Fruit fly (Drosophila melanogaster): ENCODE results near the gene Mulk.

Gene Mulk

DNA sequence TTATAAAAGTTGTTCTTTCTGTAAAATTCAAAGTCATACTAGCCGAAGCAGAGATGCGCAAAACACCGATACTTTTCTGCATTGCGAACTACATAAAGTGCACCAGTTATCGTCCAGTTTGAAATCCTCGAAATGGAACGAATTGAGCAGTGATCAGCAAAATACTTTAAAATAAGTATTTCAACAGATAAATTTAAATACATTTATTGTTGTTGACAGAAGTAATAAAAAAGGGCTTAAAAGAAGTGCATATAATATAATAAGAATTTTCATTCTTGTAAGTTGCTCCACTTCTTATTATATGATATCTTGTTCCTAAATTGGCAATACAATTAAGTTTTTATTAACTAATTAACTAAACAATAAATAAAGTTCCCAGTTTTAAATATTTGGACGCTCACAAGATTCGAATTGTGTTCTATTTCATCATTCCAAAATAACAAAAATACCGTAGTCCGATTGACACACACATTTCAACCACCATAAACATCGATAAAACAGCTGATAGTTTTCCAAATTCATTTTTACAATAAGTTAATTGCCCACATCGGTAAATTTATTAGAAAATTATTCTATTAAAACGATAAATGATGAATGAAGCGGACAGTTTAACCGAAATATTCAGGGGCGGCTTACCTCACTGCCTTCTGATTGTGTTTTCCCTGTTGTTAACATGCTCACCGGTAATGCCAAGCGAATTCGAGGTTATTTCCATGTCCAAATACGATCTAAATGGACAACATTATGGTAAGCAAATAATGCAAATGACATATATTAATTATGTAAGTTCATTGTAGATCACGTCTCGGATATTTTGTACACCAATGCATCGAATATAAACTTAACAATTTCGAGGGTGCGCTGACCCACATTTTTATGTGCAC is 44.7 kb downstream of the Mulk start, which contains the start of the genes Usp14 and CG4972 (continued):
- TF ChIP-seq trem (tag; optimal IDR thresholded peaks at IDR 0.05) = peak; percentile 32
- TF ChIP-seq CG30020 (tag; optimal IDR thresholded peaks at IDR 0.05) = peak; percentile 99
- no peak for TF ChIP-seq CG8359 (GFP tag; optimal IDR thresholded peaks at IDR 0.05; ENCODE audit: borderline replicate concordance)
- TF ChIP-seq CG6654 (GFP tag; optimal IDR thresholded peaks at IDR 0.05) = no peak
- TF ChIP-seq CG18262 (tag; optimal IDR thresholded peaks at IDR 0.05) = peak; percentile 48
- no peak for TF ChIP-seq crc (GFP tag; optimal IDR thresholded peaks at IDR 0.05)
- TF ChIP-seq gcm2 (GFP tag; optimal IDR thresholded peaks at IDR 0.05) = no peak
- TF ChIP-seq Nf-YC (tag; optimal IDR thresholded peaks at IDR 0.05) = no peak
- TF ChIP-seq kah (GFP tag; optimal IDR thresholded peaks at IDR 0.05) = no peak
- TF ChIP-seq PHDP (tag; optimal IDR thresholded peaks at IDR 0.05) = no peak
- no peak for TF ChIP-seq wor (GFP tag; IDR thresholded peaks at IDR 0.05)
- TF ChIP-seq CG7987 (GFP tag; optimal IDR thresholded peaks at IDR 0.05) = no peak
- TF ChIP-seq CG12659 (GFP tag; optimal IDR thresholded peaks at IDR 0.05) = peak; percentile 41
- TF ChIP-seq CG8290 (GFP tag; optimal IDR thresholded peaks at IDR 0.05) = peak; percentile 6
- no peak for TF ChIP-seq CG8290 (tag; optimal IDR thresholded peaks at IDR 0.05)
- TF ChIP-seq CG10209 (GFP tag; optimal IDR thresholded peaks at IDR 0.05) = no peak
- TF ChIP-seq Lim3 (GFP tag; IDR thresholded peaks at IDR 0.05) = no peak
- TF ChIP-seq CG3838 (GFP tag; optimal IDR thresholded peaks at IDR 0.05) = no peak
- TF ChIP-seq CG4617 (GFP tag; optimal IDR thresholded peaks at IDR 0.05; ENCODE audit: borderline replicate concordance) = peak; percentile 19
- TF ChIP-seq CG3163 (GFP tag; optimal IDR thresholded peaks at IDR 0.05) = no peak
- TF ChIP-seq CG11695 (GFP tag; IDR thresholded peaks at IDR 0.05) = no peak
- peak; percentile 45 for TF ChIP-seq CG30403 (GFP tag; optimal IDR thresholded peaks at IDR 0.05)
- TF ChIP-seq HLH4C (GFP tag; IDR thresholded peaks at IDR 0.05; ENCODE audit: partially characterized antibody) = no peak
- peak in 1 of 2 experiments; percentile 3 for TF ChIP-seq tll (GFP tag; optimal IDR thresholded peaks at IDR 0.05)
- no peak for TF ChIP-seq ash1 (GFP tag; optimal IDR thresholded peaks at IDR 0.05)
- no peak for TF ChIP-seq CG11560 (tag; IDR thresholded peaks at IDR 0.05)
- TF ChIP-seq sim (GFP tag; IDR thresholded peaks at IDR 0.05) = no peak
- no peak for TF ChIP-seq lov (optimal IDR thresholded peaks at IDR 0.05)
- no peak for TF ChIP-seq lov (GFP tag; IDR thresholded peaks at IDR 0.05)
- no peak for TF ChIP-seq CG9797 (GFP tag; optimal IDR thresholded peaks at IDR 0.05)
- TF ChIP-seq gfzf (GFP tag; optimal IDR thresholded peaks at IDR 0.05) = peak; percentile 37
- no peak for TF ChIP-seq abd-A (tag; optimal IDR thresholded peaks at IDR 0.05)
- TF ChIP-seq sna (GFP tag; IDR thresholded peaks at IDR 0.05; ENCODE audit: partially characterized antibody) = 0 out of 2 replicates have a peak, but pooled peaks have one; percentile 9
- no peak for TF ChIP-seq Nf-YA (GFP tag; IDR thresholded peaks at IDR 0.05)
- no peak for TF ChIP-seq CG17186 (GFP tag; optimal IDR thresholded peaks at IDR 0.05)
- TF ChIP-seq CG10366 (GFP tag; IDR thresholded peaks at IDR 0.05) = no peak
- no peak for TF ChIP-seq hb (GFP tag; IDR thresholded peaks at IDR 0.05; ENCODE audit: partially characterized antibody)
- no peak for TF ChIP-seq CG2875 (GFP tag; optimal IDR thresholded peaks at IDR 0.05)
- no peak for TF ChIP-seq Ravus (GFP tag; IDR thresholded peaks at IDR 0.05)
- no peak for TF ChIP-seq CkIIα-i1 (GFP tag; IDR thresholded peaks at IDR 0.05)
- no peak for TF ChIP-seq mam (GFP tag; optimal IDR thresholded peaks at IDR 0.05)
- no peak for TF ChIP-seq disco-r (GFP tag; optimal IDR thresholded peaks at IDR 0.05)
- TF ChIP-seq ab (GFP tag; optimal IDR thresholded peaks at IDR 0.05) = no peak
- TF ChIP-seq CG4404 (GFP tag; IDR thresholded peaks at IDR 0.05) = no peak
- peak; percentile 11 for TF ChIP-seq CG15601 (tag; optimal IDR thresholded peaks at IDR 0.05)
- TF ChIP-seq Sry-β (GFP tag; optimal IDR thresholded peaks at IDR 0.05) = peak; percentile 61
- no peak for TF ChIP-seq Hmx (GFP tag; optimal IDR thresholded peaks at IDR 0.05)
- peak; percentile 11 for TF ChIP-seq tio (GFP tag; optimal IDR thresholded peaks at IDR 0.05)
- TF ChIP-seq ham (GFP tag; IDR thresholded peaks at IDR 0.05) = no peak
- TF ChIP-seq Dbx (GFP tag; IDR thresholded peaks at IDR 0.05) = no peak

Measured in whole organism, embryonic.